Worm (Caenorhabditis elegans): ENCODE measurements around the gene cex-1.

DNA sequence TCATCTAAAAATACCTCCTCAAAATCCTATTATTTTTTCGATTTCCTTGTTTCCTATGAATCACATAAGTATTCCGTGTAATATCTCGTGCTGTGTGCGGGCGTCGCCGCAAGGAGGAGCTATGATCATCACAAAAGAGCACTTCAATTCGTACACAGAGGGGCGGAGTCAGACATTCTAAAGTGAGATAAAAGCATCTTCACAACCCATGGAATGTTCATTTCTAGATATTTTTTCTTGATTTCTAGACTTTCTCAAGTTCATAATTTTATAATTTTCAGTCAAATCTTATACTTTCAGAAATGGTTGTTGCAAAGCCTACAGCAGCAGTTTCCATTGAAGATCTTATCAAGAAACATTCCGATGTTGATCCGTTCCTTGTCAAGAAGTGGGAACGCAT is at the start of gene cex-1:
- TF ChIP-seq ref-1 (GFP tag; conservative IDR thresholded peaks at IDR 0.05) (no peak), flt-1 (GFP tag; IDR thresholded peaks at IDR 0.05) (no peak), tab-1 (GFP tag; IDR thresholded peaks at IDR 0.05) (no peak), klf-2 (GFP tag; conservative IDR thresholded peaks at IDR 0.05) (no peak), ztf-29 (GFP tag; IDR thresholded peaks at IDR 0.05) (no peak), T22C8.4 (GFP tag; IDR thresholded peaks at IDR 0.05) (no peak), med-1 (GFP tag; optimal IDR thresholded peaks at IDR 0.05; ENCODE audit: insufficient read depth) (no peak), cog-1 (tag; optimal IDR thresholded peaks at IDR 0.05) (no peak)
